Worm (Caenorhabditis elegans): ENCODE data around the gene srd-42.

The srd-42 gene

ce11 chrX:13310763-13311162, 7.5 kb upstream of the srd-42 start:
- TF ChIP-seq nhr-80 (tag; optimal IDR thresholded peaks at IDR 0.05) (peak; percentile 94), attf-5 (GFP tag; optimal IDR thresholded peaks at IDR 0.05) (peak; percentile 2), ceh-100 (GFP tag; IDR thresholded peaks at IDR 0.05) (no peak), pha-4 (tag; optimal IDR thresholded peaks at IDR 0.05) (no peak), ZK185.1 (tag; optimal IDR thresholded peaks at IDR 0.05; ENCODE audit: poor library complexity, severe bottlenecking) (peak; percentile 39), ztf-22 (GFP tag; optimal IDR thresholded peaks at IDR 0.05) (peak; percentile 14), dox-1 (GFP tag; IDR thresholded peaks at IDR 0.05) (peak; percentile 69; the same call in 1 of the 2 replicates), ets-4 (GFP tag; optimal IDR thresholded peaks at IDR 0.05) (peak; percentile 56), atf-7 (tag; optimal IDR thresholded peaks at IDR 0.05) (peak; percentile 12), nhr-90 (tag; optimal IDR thresholded peaks at IDR 0.05) (no peak), tbp1 (GFP tag; optimal IDR thresholded peaks at IDR 0.05) (peak; percentile 32), cebp-1 (GFP tag; IDR thresholded peaks at IDR 0.05) (peak; percentile 41; the same call in 1 of the 2 replicates), cebp-1 (tag; optimal IDR thresholded peaks at IDR 0.05) (peak; percentile 51), let-607 (tag; optimal IDR thresholded peaks at IDR 0.05) (peak in 1 of 2 experiments; percentile 35)

ce11 chrX:13308745-13309144, 5.5 kb upstream of the srd-42 start, which contains the start of gene srxa-8:
srxa-8 (minus strand) TSS chrX:13308845.
- TF ChIP-seq pbrm-1 (GFP tag; IDR thresholded peaks at IDR 0.05) (no peak), akir-1 (GFP tag; optimal IDR thresholded peaks at IDR 0.05) (no peak)

- TF ChIP-seq die-1 (tag; optimal IDR thresholded peaks at IDR 0.05) (peak; percentile 45), hrde-1 (tag; optimal IDR thresholded peaks at IDR 0.05; ENCODE audit: borderline replicate concordance) (no peak), ama-1 (optimal IDR thresholded peaks at IDR 0.05) (no peak), ama-1 (GFP tag; optimal IDR thresholded peaks at IDR 0.05) (peak in 1 of 2 experiments; percentile 71), tbp1 (GFP tag; optimal IDR thresholded peaks at IDR 0.05) (peak; percentile 86), aptf-2 (GFP tag; conservative IDR thresholded peaks at IDR 0.05) (no peak), B0035.1 (tag; optimal IDR thresholded peaks at IDR 0.05) (no peak), bed-1 (GFP tag; IDR thresholded peaks at IDR 0.05) (no peak), mxl-1 (tag; optimal IDR thresholded peaks at IDR 0.05) (peak; percentile 15), hlh-26 (GFP tag; conservative IDR thresholded peaks at IDR 0.05) (no peak), pbrm-1 (GFP tag; IDR thresholded peaks at IDR 0.05) (0 out of 2 replicates have a peak, but pooled peaks have one; percentile 21), tbx-9 (tag; optimal IDR thresholded peaks at IDR 0.05; ENCODE audit: borderline replicate concordance) (no peak), rcor-1 (GFP tag; IDR thresholded peaks at IDR 0.05) (peak; percentile 31; the same call in 1 of the 2 replicates), K11D2.4 (GFP tag; IDR thresholded peaks at IDR 0.05) (no peak), somi-1 (GFP tag; optimal IDR thresholded peaks at IDR 0.05) (no peak), snpc-1.1 (tag; optimal IDR thresholded peaks at IDR 0.05; ENCODE audit: insufficient read depth) (no peak), F23B12.7 (tag; optimal IDR thresholded peaks at IDR 0.05; ENCODE audit: insufficient read depth) (no peak), T26A5.8 (tag; optimal IDR thresholded peaks at IDR 0.05) (no peak), rpc-1 (optimal IDR thresholded peaks at IDR 0.05) (peak; percentile 68), rpc-1 (tag; optimal IDR thresholded peaks at IDR 0.05) (peak; percentile 79), ZK185.1 (tag; optimal IDR thresholded peaks at IDR 0.05; ENCODE audit: poor library complexity, severe bottlenecking) (peak; percentile 15), snpc-1.3 (tag; optimal IDR thresholded peaks at IDR 0.05; ENCODE audit: insufficient read depth) (peak; percentile 49), D2030.7 (GFP tag; IDR thresholded peaks at IDR 0.05) (peak; percentile 51), snpc-4 (GFP tag; optimal IDR thresholded peaks at IDR 0.05) (peak; percentile 47), snpc-4 (tag; optimal IDR thresholded peaks at IDR 0.05) (peak in 2 of 4 experiments; percentile 10 to 60), nhr-179 (tag; optimal IDR thresholded peaks at IDR 0.05) (no peak), lin-40 (tag; optimal IDR thresholded peaks at IDR 0.05) (peak; percentile 15), egl-44 (GFP tag; IDR thresholded peaks at IDR 0.05) (no peak), rec-8 (tag; optimal IDR thresholded peaks at IDR 0.05) (peak in 1 of 2 experiments; percentile 9), hmg-1.2 (GFP tag; IDR thresholded peaks at IDR 0.05) (peak; percentile 39; the same call in 1 of the 2 replicates), lin-26 (GFP tag; IDR thresholded peaks at IDR 0.05) (peak; percentile 59), sdz-38 (tag; optimal IDR thresholded peaks at IDR 0.05) (no peak)
Measured at ce11 chrX:13307852-13308251, 4.6 kb upstream of the srd-42 start.
